Worm (Caenorhabditis elegans) whole organism, early embryonic: ENCODE results near the gene nhr-41.

ENCODE experiments used
- B0310.2 ChIP-seq: sonication (generic microtip); optimal IDR thresholded peaks from 2 replicates; lab custom pipeline; 2016; ENCODE audit warnings: mild to moderate bottlenecking, missing genetic modification characterization, missing compliant biosample characterization
- F13C5.2 ChIP-seq: sonication (generic microtip); optimal IDR thresholded peaks from 2 replicates; lab custom pipeline; 2017; ENCODE audit warnings: mild to moderate bottlenecking, missing genetic modification characterization, inconsistent platforms, missing compliant biosample characterization
- aly-1 ChIP-seq: sonication (generic microtip); optimal IDR thresholded peaks from 2 replicates; lab custom pipeline; 2016; ENCODE audit warnings: missing genetic modification characterization, missing compliant biosample characterization
- ama-1 ChIP-seq: fragments of 150-350 bp; optimal IDR thresholded peaks from 2 replicates; lab custom pipeline; 2014
- ceh-13 ChIP-seq: fragments of 200-800 bp; sonication (Bioruptor generic); optimal IDR thresholded peaks from 2 replicates; lab custom pipeline; 2018; ENCODE audit warnings: mild to moderate bottlenecking, missing genetic modification characterization, missing compliant biosample characterization
- ceh-36 ChIP-seq: sonication (generic microtip); optimal IDR thresholded peaks from 2 replicates; lab custom pipeline; 2016; ENCODE audit warnings: missing genetic modification characterization, inconsistent platforms, missing compliant biosample characterization
- ets-7 ChIP-seq: sonication (generic microtip); optimal IDR thresholded peaks from 2 replicates; lab custom pipeline; 2016; ENCODE audit warnings: missing genotype, missing genetic modification characterization, missing compliant biosample characterization
- flt-1 ChIP-seq: fragments of 200-800 bp; sonication (Bioruptor generic); IDR thresholded peaks from 2 replicates; pipeline ENCODE4 v1.3.6; 2022; ENCODE audit warnings: missing genetic modification characterization, missing compliant biosample characterization
- hmbx-1 ChIP-seq: sonication (generic microtip); optimal IDR thresholded peaks from 2 replicates; lab custom pipeline; 2016; ENCODE audit warnings: mild to moderate bottlenecking, missing genetic modification characterization, missing compliant biosample characterization
- hmg-4 ChIP-seq: fragments of 200-800 bp; sonication (Bioruptor generic); optimal IDR thresholded peaks from 2 replicates; lab custom pipeline; 2018; ENCODE audit warnings: mild to moderate bottlenecking, missing genetic modification characterization, missing compliant biosample characterization
- hnd-1 ChIP-seq: sonication (generic microtip); optimal IDR thresholded peaks from 2 replicates; lab custom pipeline; 2016; ENCODE audit warnings: missing genetic modification characterization, missing compliant biosample characterization
- pes-1 ChIP-seq: fragments of 200-800 bp; sonication (Bioruptor generic); IDR thresholded peaks from 2 replicates; pipeline ENCODE4 v1.3.6; 2022; ENCODE audit warnings: missing genetic modification reagents, missing genetic modification characterization, missing compliant biosample characterization
- scrt-1 ChIP-seq: fragments of 200-800 bp; sonication (Bioruptor generic); IDR thresholded peaks from 2 replicates; pipeline ENCODE4 v1.3.6; 2022; ENCODE audit warnings: missing genetic modification characterization, missing compliant biosample characterization
- sea-1 ChIP-seq: fragments of 200-800 bp; sonication (Bioruptor generic); conservative IDR thresholded peaks from 2 replicates; pipeline ENCODE4 v1.3.6; 2022; ENCODE audit warnings: missing genetic modification characterization, missing compliant biosample characterization
- tbx-11 ChIP-seq: fragments of 200-800 bp; sonication (Bioruptor generic); IDR thresholded peaks from 2 replicates; pipeline ENCODE4 v1.3.6; 2022; ENCODE audit warnings: missing genetic modification characterization, missing compliant biosample characterization
- tbx-37 ChIP-seq: fragments of 200-800 bp; sonication (Bioruptor generic); conservative IDR thresholded peaks from 2 replicates; pipeline ENCODE4 v1.3.6; 2022; ENCODE audit warnings: missing genetic modification reagents, missing genetic modification characterization, missing compliant biosample characterization
- tra-4 ChIP-seq: sonication (generic microtip); optimal IDR thresholded peaks from 2 replicates; lab custom pipeline; 2017; ENCODE audit warnings: missing genetic modification characterization, missing compliant biosample characterization

The nhr-41 gene

ce11 chrIV:1427283-1427682, 41.3 kb downstream of the nhr-41 start, which contains the start of gene clec-171:
Gene clec-171, minus strand, starts transcription at chrIV:1427383.
- TF ChIP-seq tra-4 (tag; lab: Kevin White, UChicago) (no peak), ama-1 (lab: Kevin White, UChicago) (no peak), sea-1 (GFP tag; lab: Robert Waterston, UW) (no peak), scrt-1 (no peak), hmbx-1 (no peak), hnd-1 (no peak), pes-1 (GFP tag; lab: Robert Waterston, UW) (no peak), ceh-36 (tag; lab: Kevin White, UChicago) (no peak), ceh-13 (no peak), B0310.2 (tag; lab: Kevin White, UChicago) (no peak)

ce11 chrIV:1430261-1430660, 44.2 kb downstream of the nhr-41 start, which contains the start of gene Y77E11A.23:
Gene Y77E11A.23, minus strand, starts transcription at chrIV:1430367.
- TF ChIP-seq tbx-37 (GFP tag; lab: Robert Waterston, UW) (no peak), F13C5.2 (no peak), ama-1 (lab: Kevin White, UChicago) (no peak), ets-7 (tag; lab: Kevin White, UChicago) (no peak), aly-1 (tag; lab: Kevin White, UChicago) (no peak), scrt-1 (no peak), pes-1 (GFP tag; lab: Robert Waterston, UW) (no peak), tra-4 (tag; lab: Kevin White, UChicago) (no peak), ceh-36 (tag; lab: Kevin White, UChicago) (no peak), sea-1 (GFP tag; lab: Robert Waterston, UW) (no peak), hmg-4 (GFP tag; lab: Kevin White, UChicago) (no peak), ceh-13 (no peak), hmbx-1 (no peak), hnd-1 (no peak), tbx-11 (GFP tag; lab: Robert Waterston, UW) (no peak), flt-1 (GFP tag; lab: Robert Waterston, UW) (no peak)

- no peak for TF ChIP-seq hmbx-1
- no peak for TF ChIP-seq flt-1 (GFP tag; lab: Robert Waterston, UW)
- TF ChIP-seq F13C5.2: no peak
- TF ChIP-seq tbx-11 (GFP tag; lab: Robert Waterston, UW): no peak
- TF ChIP-seq hmg-4 (GFP tag; lab: Kevin White, UChicago): no peak
- TF ChIP-seq B0310.2 (tag; lab: Kevin White, UChicago): no peak
- TF ChIP-seq tbx-37 (GFP tag; lab: Robert Waterston, UW): no peak
- no peak for TF ChIP-seq ceh-36 (tag; lab: Kevin White, UChicago)
- no peak for TF ChIP-seq scrt-1
- no peak for TF ChIP-seq sea-1 (GFP tag; lab: Robert Waterston, UW)
- TF ChIP-seq tra-4 (tag; lab: Kevin White, UChicago): no peak
Observed at ce11 chrIV:1433978-1434377, 48.0 kb downstream of the nhr-41 start.

- TF ChIP-seq sea-1 (GFP tag; lab: Robert Waterston, UW) (no peak), tbx-37 (GFP tag; lab: Robert Waterston, UW) (no peak), aly-1 (tag; lab: Kevin White, UChicago) (no peak), ets-7 (tag; lab: Kevin White, UChicago) (no peak), ceh-36 (tag; lab: Kevin White, UChicago) (no peak), scrt-1 (no peak), flt-1 (GFP tag; lab: Robert Waterston, UW) (no peak)
Observed at ce11 chrIV:1434554-1435089, 48.6 kb downstream of the nhr-41 start, which contains the start of gene clp-6. Gene clp-6, minus strand, starts transcription at chrIV:1435039.

- no peak for TF ChIP-seq hnd-1
- no peak for TF ChIP-seq flt-1 (GFP tag; lab: Robert Waterston, UW)
- TF ChIP-seq tra-4 (tag; lab: Kevin White, UChicago): no peak
- TF ChIP-seq F13C5.2: no peak
- TF ChIP-seq pes-1 (GFP tag; lab: Robert Waterston, UW): no peak
- no peak for TF ChIP-seq aly-1 (tag; lab: Kevin White, UChicago)
- TF ChIP-seq hmg-4 (GFP tag; lab: Kevin White, UChicago): no peak
- TF ChIP-seq sea-1 (GFP tag; lab: Robert Waterston, UW): no peak
- TF ChIP-seq ama-1 (lab: Kevin White, UChicago): no peak
- no peak for TF ChIP-seq scrt-1
- TF ChIP-seq B0310.2 (tag; lab: Kevin White, UChicago): no peak
- TF ChIP-seq hmbx-1: no peak
- no peak for TF ChIP-seq ets-7 (tag; lab: Kevin White, UChicago)
- no peak for TF ChIP-seq tbx-11 (GFP tag; lab: Robert Waterston, UW)
- TF ChIP-seq ceh-36 (tag; lab: Kevin White, UChicago): no peak
- no peak for TF ChIP-seq tbx-37 (GFP tag; lab: Robert Waterston, UW)
- no peak for TF ChIP-seq ceh-13
Observed at ce11 chrIV:1435159-1435558, 49.1 kb downstream of the nhr-41 start.

- no peak for TF ChIP-seq pes-1 (GFP tag; lab: Robert Waterston, UW)
- no peak for TF ChIP-seq hmbx-1
- TF ChIP-seq hnd-1: no peak
- no peak for TF ChIP-seq ceh-36 (tag; lab: Kevin White, UChicago)
- TF ChIP-seq scrt-1: no peak
- TF ChIP-seq aly-1 (tag; lab: Kevin White, UChicago): no peak
- no peak for TF ChIP-seq ceh-13
- no peak for TF ChIP-seq tbx-11 (GFP tag; lab: Robert Waterston, UW)
- TF ChIP-seq ets-7 (tag; lab: Kevin White, UChicago): no peak
- no peak for TF ChIP-seq B0310.2 (tag; lab: Kevin White, UChicago)
- TF ChIP-seq tra-4 (tag; lab: Kevin White, UChicago): no peak
- no peak for TF ChIP-seq F13C5.2
- TF ChIP-seq hmg-4 (GFP tag; lab: Kevin White, UChicago): no peak
- TF ChIP-seq ama-1 (lab: Kevin White, UChicago): no peak
- TF ChIP-seq tbx-37 (GFP tag; lab: Robert Waterston, UW): no peak
- TF ChIP-seq flt-1 (GFP tag; lab: Robert Waterston, UW): no peak
- no peak for TF ChIP-seq sea-1 (GFP tag; lab: Robert Waterston, UW)
Observed at ce11 chrIV:1437625-1438024, 51.6 kb downstream of the nhr-41 start.

- TF ChIP-seq hmg-4 (GFP tag; lab: Kevin White, UChicago) (no peak), pes-1 (GFP tag; lab: Robert Waterston, UW) (no peak), sea-1 (GFP tag; lab: Robert Waterston, UW) (no peak), tra-4 (tag; lab: Kevin White, UChicago) (no peak), ceh-36 (tag; lab: Kevin White, UChicago) (no peak), hmbx-1 (no peak), aly-1 (tag; lab: Kevin White, UChicago) (no peak), F13C5.2 (no peak), tbx-37 (GFP tag; lab: Robert Waterston, UW) (no peak), ceh-13 (no peak), tbx-11 (GFP tag; lab: Robert Waterston, UW) (no peak), hnd-1 (no peak), ets-7 (tag; lab: Kevin White, UChicago) (no peak), flt-1 (GFP tag; lab: Robert Waterston, UW) (no peak), ama-1 (lab: Kevin White, UChicago) (no peak), scrt-1 (no peak), B0310.2 (tag; lab: Kevin White, UChicago) (no peak)
Observed at ce11 chrIV:1443514-1443913, 57.5 kb downstream of the nhr-41 start.
